Worm (Caenorhabditis elegans): ENCODE results near the gene str-69.

str-69 gene

ce11 chrV:3086260-3086659 is 19.4 kb downstream of the str-69 start, which contains the start of gene srt-8:
Gene srt-8, plus strand, starts transcription at chrV:3086560.
- TF ChIP-seq nfya-1 (tag; optimal IDR thresholded peaks at IDR 0.05; ENCODE audit: insufficient read depth): no peak
- TF ChIP-seq elt-2 (tag; optimal IDR thresholded peaks at IDR 0.05): no peak

ce11 chrV:3081471-3081870 is 24.2 kb downstream of the str-69 start, which contains the start of gene srt-7:
Gene srt-7, plus strand, starts transcription at chrV:3081771.
- TF ChIP-seq nhr-25 (tag; optimal IDR thresholded peaks at IDR 0.05) (no peak), ceh-16 (tag; optimal IDR thresholded peaks at IDR 0.05) (no peak), fos-1 (tag; optimal IDR thresholded peaks at IDR 0.05) (no peak), nhr-28 (tag; optimal IDR thresholded peaks at IDR 0.05) (no peak), egl-27 (tag; optimal IDR thresholded peaks at IDR 0.05) (no peak), ztf-4 (tag; optimal IDR thresholded peaks at IDR 0.05) (no peak), egl-5 (tag; optimal IDR thresholded peaks at IDR 0.05) (no peak), snpc-4 (tag; optimal IDR thresholded peaks at IDR 0.05) (no peak), ZK546.5 (tag; optimal IDR thresholded peaks at IDR 0.05) (no peak), elt-1 (tag; optimal IDR thresholded peaks at IDR 0.05) (no peak), lsy-12 (tag; optimal IDR thresholded peaks at IDR 0.05) (no peak), lin-39 (tag; optimal IDR thresholded peaks at IDR 0.05) (no peak), fkh-2 (tag; optimal IDR thresholded peaks at IDR 0.05) (no peak)

- no peak for TF ChIP-seq mml-1 (tag; optimal IDR thresholded peaks at IDR 0.05)
- no peak for TF ChIP-seq egl-5 (tag; optimal IDR thresholded peaks at IDR 0.05)
- no peak for TF ChIP-seq skn-1 (tag; optimal IDR thresholded peaks at IDR 0.05)
- TF ChIP-seq sea-2 (GFP tag; optimal IDR thresholded peaks at IDR 0.05): no peak
Measured at ce11 chrV:3080792-3081191, 24.9 kb downstream of the str-69 start, which contains the start of gene srt-5. Gene srt-5, minus strand, starts transcription at chrV:3080892.

ce11 chrV:3071548-3071947 is 34.2 kb downstream of the str-69 start, which contains the start of gene C50H11.13:
Gene C50H11.13, minus strand, starts transcription at chrV:3071648.
- TF ChIP-seq lin-39 (tag; optimal IDR thresholded peaks at IDR 0.05): no peak
- no peak for TF ChIP-seq snpc-4 (tag; optimal IDR thresholded peaks at IDR 0.05)
- no peak for TF ChIP-seq elt-3 (tag; optimal IDR thresholded peaks at IDR 0.05)
- no peak for TF ChIP-seq ZK546.5 (tag; optimal IDR thresholded peaks at IDR 0.05)
- TF ChIP-seq fkh-2 (tag; optimal IDR thresholded peaks at IDR 0.05): no peak
- no peak for TF ChIP-seq ceh-28 (tag; optimal IDR thresholded peaks at IDR 0.05)
- TF ChIP-seq ceh-9 (tag; optimal IDR thresholded peaks at IDR 0.05): no peak
- no peak for TF ChIP-seq nfya-1 (tag; optimal IDR thresholded peaks at IDR 0.05; ENCODE audit: insufficient read depth)
- TF ChIP-seq ztf-11 (tag; optimal IDR thresholded peaks at IDR 0.05): no peak
- no peak for TF ChIP-seq ceh-82 (tag; optimal IDR thresholded peaks at IDR 0.05)
- TF ChIP-seq sea-2 (GFP tag; optimal IDR thresholded peaks at IDR 0.05): no peak
- no peak for TF ChIP-seq unc-62 (GFP tag; optimal IDR thresholded peaks at IDR 0.05)

ce11 chrV:3069101-3069500 is 36.6 kb downstream of the str-69 start, which contains the start of gene str-40:
Gene str-40, minus strand, starts transcription at chrV:3069201.
- no peak for TF ChIP-seq jun-1 (tag; optimal IDR thresholded peaks at IDR 0.05)
- no peak for TF ChIP-seq eor-1 (tag; optimal IDR thresholded peaks at IDR 0.05)
- TF ChIP-seq nhr-76 (tag; optimal IDR thresholded peaks at IDR 0.05): no peak
- TF ChIP-seq sea-2 (GFP tag; optimal IDR thresholded peaks at IDR 0.05): no peak
- no peak for TF ChIP-seq ama-1 (optimal IDR thresholded peaks at IDR 0.05)
- TF ChIP-seq tbx-2 (tag; optimal IDR thresholded peaks at IDR 0.05): no peak
- TF ChIP-seq nhr-237 (tag; optimal IDR thresholded peaks at IDR 0.05): no peak
- TF ChIP-seq ztf-11 (tag; optimal IDR thresholded peaks at IDR 0.05): no peak
- no peak for TF ChIP-seq nhr-43 (tag; optimal IDR thresholded peaks at IDR 0.05; ENCODE audit: poor library complexity, severe bottlenecking)
- no peak for TF ChIP-seq lin-15B (tag; optimal IDR thresholded peaks at IDR 0.05)
- no peak for TF ChIP-seq unc-62 (GFP tag; optimal IDR thresholded peaks at IDR 0.05)
- TF ChIP-seq egl-5 (tag; optimal IDR thresholded peaks at IDR 0.05): no peak
- TF ChIP-seq elt-2 (tag; optimal IDR thresholded peaks at IDR 0.05): no peak
- no peak for TF ChIP-seq elt-3 (tag; optimal IDR thresholded peaks at IDR 0.05)
- no peak for TF ChIP-seq nhr-67 (tag; optimal IDR thresholded peaks at IDR 0.05)
- TF ChIP-seq nhr-28 (tag; optimal IDR thresholded peaks at IDR 0.05): no peak
- TF ChIP-seq ceh-28 (tag; optimal IDR thresholded peaks at IDR 0.05): no peak
- TF ChIP-seq nhr-12 (tag; optimal IDR thresholded peaks at IDR 0.05): no peak
- no peak for TF ChIP-seq skn-1 (tag; optimal IDR thresholded peaks at IDR 0.05)
